Worm (Caenorhabditis elegans) whole organism, L4 larva: ENCODE results near the gene cec-1.
A peak's percentile ranks its signal among the peaks of the same experiment; 100 is the strongest.

ENCODE experiments used
- D1046.2 ChIP-seq: fragments of 200-800 bp; sonication (Bioruptor generic); IDR thresholded peaks from 2 replicates; pipeline ENCODE4 v1.3.6; 2022; ENCODE audit warnings: missing genetic modification characterization, missing compliant biosample characterization
- F10B5.3 ChIP-seq: sonication (generic microtip); optimal IDR thresholded peaks from 2 replicates; lab custom pipeline; 2016; ENCODE audit warnings: mild to moderate bottlenecking, missing genetic modification characterization, missing compliant biosample characterization
- F26F4.8 ChIP-seq: fragments of 200-800 bp; sonication (Bioruptor generic); conservative IDR thresholded peaks from 2 replicates; pipeline ENCODE4 v1.3.6; 2022; ENCODE audit warnings: missing genetic modification characterization, missing compliant biosample characterization
- F37D6.2 ChIP-seq: sonication (generic microtip); optimal IDR thresholded peaks from 2 replicates; lab custom pipeline; 2016; ENCODE audit warnings: mild to moderate bottlenecking, missing genetic modification characterization, missing compliant biosample characterization
- F44E2.7 ChIP-seq: fragments of 200-800 bp; sonication (Bioruptor generic); IDR thresholded peaks from 2 replicates; pipeline ENCODE4 v2.1.2; 2022; ENCODE audit warnings: missing genetic modification characterization, missing compliant biosample characterization
- Y48G9A.11 ChIP-seq: fragments of 200-800 bp; sonication (Bioruptor generic); IDR thresholded peaks from 2 replicates; pipeline ENCODE4 v1.3.6; 2022; ENCODE audit warnings: missing genetic modification reagents, missing genetic modification characterization, missing compliant biosample characterization
- Y75B8A.6 ChIP-seq: fragments of 200-800 bp; sonication (Bioruptor generic); IDR thresholded peaks from 2 replicates; pipeline ENCODE4 v1.3.6; 2022; ENCODE audit warnings: missing genetic modification reagents, missing genetic modification characterization, missing compliant biosample characterization
- aha-1 ChIP-seq: fragments of 150-350 bp; peaks from one replicate; lab custom pipeline; 2014; ENCODE audit warnings: missing biosample characterization, missing genetic modification characterization
- aly-2 ChIP-seq: sonication (generic microtip); optimal IDR thresholded peaks from 2 replicates; lab custom pipeline; 2018; ENCODE audit warnings: missing biosample characterization, missing genetic modification characterization
- arid-1 ChIP-seq: fragments of 200-800 bp; sonication (Bioruptor generic); conservative IDR thresholded peaks from 2 replicates; pipeline ENCODE4 v1.3.6; 2022; ENCODE audit warnings: missing genetic modification reagents, missing genetic modification characterization, missing compliant biosample characterization
- ceh-82 ChIP-seq: sonication (generic microtip); optimal IDR thresholded peaks from 2 replicates; lab custom pipeline; 2017; ENCODE audit warnings: missing biosample characterization, missing genetic modification characterization
- ctbp-1 ChIP-seq: fragments of 200-800 bp; sonication (Bioruptor generic); IDR thresholded peaks from 2 replicates; pipeline ENCODE4 v1.3.6; 2022; ENCODE audit warnings: missing genetic modification reagents, missing genetic modification characterization, missing compliant biosample characterization
- daf-12 ChIP-seq: fragments of 150-350 bp; optimal IDR thresholded peaks from 2 replicates; lab custom pipeline; 2014; ENCODE audit warnings: missing biosample characterization, missing genetic modification reagents, missing genetic modification characterization
- daf-8 ChIP-seq: fragments of 200-800 bp; sonication (Bioruptor generic); IDR thresholded peaks from 2 replicates; pipeline ENCODE4 v1.3.6; 2022; ENCODE audit warnings: missing genetic modification characterization, missing compliant biosample characterization
- dmd-8 ChIP-seq: fragments of 200-800 bp; sonication (Bioruptor generic); IDR thresholded peaks from 2 replicates; pipeline ENCODE4 v1.3.6; 2022; ENCODE audit warnings: missing genetic modification characterization, missing compliant biosample characterization
- egl-43 ChIP-seq: fragments of 200-800 bp; sonication (Bioruptor generic); IDR thresholded peaks from 2 replicates; pipeline ENCODE4 v1.3.6; 2022; ENCODE audit warnings: missing genetic modification reagents, missing genetic modification characterization, missing compliant biosample characterization
- hmg-1.1 ChIP-seq: fragments of 200-800 bp; sonication (Bioruptor generic); IDR thresholded peaks from 2 replicates; pipeline ENCODE4 v1.3.6; 2022; ENCODE audit warnings: missing genetic modification reagents, missing genetic modification characterization, missing compliant biosample characterization
- lim-7 ChIP-seq: fragments of 200-800 bp; sonication (Bioruptor generic); IDR thresholded peaks from 2 replicates; pipeline ENCODE4 v1.3.6; 2022; ENCODE audit warnings: missing genetic modification characterization, missing compliant biosample characterization
- lin-13 ChIP-seq: fragments of 150-350 bp; optimal IDR thresholded peaks from 2 replicates; lab custom pipeline; 2014; ENCODE audit warnings: missing biosample characterization, missing genetic modification reagents, missing genetic modification characterization
- lin-29 ChIP-seq: fragments of 200-800 bp; sonication (Bioruptor generic); IDR thresholded peaks from 2 replicates; pipeline ENCODE4 v1.3.6; 2022; ENCODE audit warnings: missing genetic modification reagents, missing genetic modification characterization, missing compliant biosample characterization
- lin-39 ChIP-seq: fragments of 150-350 bp; optimal IDR thresholded peaks from 2 replicates; lab custom pipeline; 2014; ENCODE audit warnings: missing biosample characterization, missing genetic modification reagents, missing genetic modification characterization
- lsy-2 ChIP-seq, 2 experiments: fragments of 150-350 bp in 1 of 2; sonication (generic microtip) in 1 of 2; optimal IDR thresholded peaks; 2 replicates each; lab custom pipeline; 2014 to 2017; ENCODE audit warnings: missing biosample characterization in 2 of 2, missing genetic modification characterization in 2 of 2
- madf-5 ChIP-seq, 2 experiments: fragments of 200-800 bp; sonication (Bioruptor generic); IDR thresholded peaks; 2 replicates each; pipeline ENCODE4 v1.3.6; 2022; ENCODE audit warnings: missing compliant biosample characterization in 2 of 2, missing genetic modification characterization in 2 of 2
- nhr-102 ChIP-seq: sonication (generic microtip); optimal IDR thresholded peaks from 2 replicates; lab custom pipeline; 2016; ENCODE audit warnings: mild to moderate bottlenecking, missing genetic modification characterization, moderate library complexity, missing compliant biosample characterization
- nhr-28 ChIP-seq: fragments of 150-350 bp; optimal IDR thresholded peaks from 2 replicates; lab custom pipeline; 2014; ENCODE audit warnings: missing biosample characterization, missing genetic modification characterization
- rbr-2 ChIP-seq: sonication (generic microtip); optimal IDR thresholded peaks from 2 replicates; lab custom pipeline; 2016; ENCODE audit warnings: missing genotype, missing genetic modification characterization, missing compliant biosample characterization
- sdz-12 ChIP-seq: fragments of 200-800 bp; sonication (Bioruptor generic); optimal IDR thresholded peaks from 2 replicates; lab custom pipeline; 2018; ENCODE audit warnings: mild to moderate bottlenecking, missing genetic modification characterization, missing compliant biosample characterization
- set-16 ChIP-seq: fragments of 200-800 bp; sonication (Bioruptor generic); IDR thresholded peaks from 2 replicates; pipeline ENCODE4 v1.3.6; 2022; ENCODE audit warnings: missing genetic modification reagents, missing genetic modification characterization, missing compliant biosample characterization
- skn-1 ChIP-seq: fragments of 150-350 bp; optimal IDR thresholded peaks from 2 replicates; lab custom pipeline; 2014; ENCODE audit warnings: missing biosample characterization, missing genetic modification characterization
- snpc-1.2 ChIP-seq: fragments of 200-800 bp; sonication (Bioruptor generic); IDR thresholded peaks from 2 replicates; pipeline ENCODE4 v1.3.6; 2022; ENCODE audit warnings: missing genetic modification reagents, missing genetic modification characterization, missing compliant biosample characterization
- spr-1 ChIP-seq: sonication (generic microtip); optimal IDR thresholded peaks from 2 replicates; lab custom pipeline; 2016; ENCODE audit warnings: mild to moderate bottlenecking, missing genetic modification characterization, missing compliant biosample characterization
- tra-1 ChIP-seq: fragments of 200-800 bp; sonication (Bioruptor generic); IDR thresholded peaks from 2 replicates; pipeline ENCODE4 v1.3.6; 2022; ENCODE audit warnings: missing genetic modification reagents, missing genetic modification characterization, missing compliant biosample characterization
- unc-39 ChIP-seq: sonication (generic microtip); optimal IDR thresholded peaks from 2 replicates; lab custom pipeline; 2017; ENCODE audit warnings: missing biosample characterization, missing genetic modification characterization
- unc-62 ChIP-seq, 3 experiments: fragments of 150-350 bp in 1 of 3; sonication (generic microtip); optimal IDR thresholded peaks in 2 of 3; peaks in 1 of 3; 1 replicate in 1 of 3; 2 replicates in 2 of 3; lab custom pipeline; 2014 to 2017; ENCODE audit warnings: missing biosample characterization in 3 of 3, missing genetic modification characterization in 3 of 3, missing genetic modification reagents in 3 of 3, missing genotype in 1 of 3
- vab-7 ChIP-seq: fragments of 200-800 bp; sonication (Bioruptor generic); IDR thresholded peaks from 2 replicates; pipeline ENCODE4 v1.3.6; 2022; ENCODE audit warnings: missing genetic modification reagents, missing genetic modification characterization, missing compliant biosample characterization
- zip-2 ChIP-seq: fragments of 150-350 bp; optimal IDR thresholded peaks from 2 replicates; lab custom pipeline; 2014; ENCODE audit warnings: missing biosample characterization, missing genetic modification characterization
- ztf-7 ChIP-seq: fragments of 150-350 bp; optimal IDR thresholded peaks from 2 replicates; lab custom pipeline; 2014; ENCODE audit warnings: missing biosample characterization, missing genetic modification characterization

cec-1 gene

DNA sequence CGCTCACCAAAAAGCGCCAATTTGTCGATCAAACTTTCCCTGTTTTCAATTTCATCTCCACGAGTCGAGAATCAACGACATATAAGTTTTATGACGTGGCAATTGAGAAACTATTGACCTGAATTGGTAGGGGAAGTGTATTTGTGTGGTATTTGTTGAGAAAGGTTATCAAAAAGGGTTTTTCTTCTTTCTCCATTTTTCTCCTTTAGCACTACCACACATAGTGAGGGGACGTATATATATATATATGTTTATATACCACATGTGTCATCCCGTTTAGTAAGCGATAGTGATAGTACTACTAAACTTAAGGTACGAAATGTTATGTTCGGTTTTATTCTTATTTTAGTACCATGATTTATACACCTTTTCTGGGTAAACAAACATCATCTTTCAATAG, 31.5 kb downstream of the cec-1 start:
- TF ChIP-seq aha-1 (tag; lab: Kevin White, UChicago) (peak; percentile 69), nhr-102 (tag; lab: Kevin White, UChicago) (no peak), lin-13 (no peak)

DNA sequence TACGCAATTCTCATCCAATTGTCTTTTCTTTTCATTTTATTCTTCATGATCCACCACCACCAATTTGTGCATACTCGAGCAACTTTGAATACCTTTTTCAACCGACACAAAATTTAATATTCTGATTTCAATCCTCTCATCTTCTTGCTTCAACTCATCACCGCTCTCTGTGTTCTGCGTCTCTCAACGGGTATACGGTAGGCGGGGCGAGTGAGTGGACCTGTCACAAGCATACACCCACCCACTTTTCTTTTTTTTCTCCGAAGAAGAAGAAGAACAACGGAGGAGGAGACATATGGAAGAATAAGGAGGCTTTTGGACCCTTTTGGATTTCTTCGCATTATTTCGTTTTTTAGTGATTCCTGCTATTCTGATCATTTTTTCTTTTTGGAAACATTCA, 35.3 kb downstream of the cec-1 start:
- TF ChIP-seq lin-29 (GFP tag; lab: Robert Waterston, UW) = no peak
- TF ChIP-seq lsy-2 (tag; optimal IDR thresholded peaks at IDR 0.05; lab: Kevin White, UChicago) = peak in 1 of 2 experiments; percentile 77
- TF ChIP-seq set-16 = no peak
- TF ChIP-seq F10B5.3 (tag; lab: Kevin White, UChicago) = no peak

ce11 chrIII:8466735-8467134, 40.6 kb downstream of the cec-1 start, which contains the start of gene mig-39:
mig-39 (plus strand) TSS chrIII:8467035.
- TF ChIP-seq sdz-12 (no peak), nhr-102 (tag; lab: Kevin White, UChicago) (no peak), dmd-8 (GFP tag; lab: Robert Waterston, UW) (no peak), D1046.2 (GFP tag; lab: Robert Waterston, UW) (no peak), ctbp-1 (GFP tag; lab: Robert Waterston, UW) (no peak), lin-39 (tag; lab: Kevin White, UChicago) (no peak), zip-2 (no peak), skn-1 (no peak), F37D6.2 (tag; lab: Kevin White, UChicago) (no peak), ztf-7 (no peak), aly-2 (tag; lab: Kevin White, UChicago) (no peak), spr-1 (no peak), daf-12 (no peak), arid-1 (GFP tag; lab: Robert Waterston, UW) (no peak)
- TF ChIP-seq, all 104 proteins: peak for 0

DNA sequence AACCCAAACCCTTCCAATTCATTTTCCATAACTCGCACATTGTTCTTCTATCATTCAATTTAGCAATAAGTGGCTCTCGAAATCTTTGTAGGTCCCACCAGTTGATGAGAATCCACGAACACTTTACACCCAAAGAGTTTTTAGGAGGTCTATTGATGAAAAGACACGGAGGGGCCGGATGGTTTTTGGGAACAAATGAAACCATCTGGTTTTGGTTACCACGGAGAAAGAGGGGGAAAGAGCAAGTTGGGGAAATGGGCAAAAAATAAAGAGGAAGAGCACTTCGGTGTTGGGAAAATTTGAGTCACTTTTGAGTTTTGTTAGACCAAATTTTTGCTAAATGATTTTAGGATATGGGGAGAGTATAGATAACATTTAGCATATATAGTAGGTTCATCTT, 41.4 kb downstream of the cec-1 start:
- peak; percentile 90 for TF ChIP-seq aha-1 (tag; lab: Kevin White, UChicago)
- TF ChIP-seq unc-62 (GFP tag; optimal IDR thresholded peaks at IDR 0.05 in 1 of 2; lab: Kevin White, UChicago) = peak in 1 of 2 experiments; percentile 81
- no peak for TF ChIP-seq unc-62 (tag; optimal IDR thresholded peaks at IDR 0.05; lab: Kevin White, UChicago)
- TF ChIP-seq hmg-1.1 = no peak
- no peak for TF ChIP-seq nhr-28
- TF ChIP-seq ceh-82 (tag; lab: Kevin White, UChicago) = no peak
- TF ChIP-seq Y75B8A.6 (GFP tag; lab: Robert Waterston, UW) = no peak
- TF ChIP-seq F10B5.3 (tag; lab: Kevin White, UChicago) = no peak
- TF ChIP-seq, all 104 proteins: peak for 2

DNA sequence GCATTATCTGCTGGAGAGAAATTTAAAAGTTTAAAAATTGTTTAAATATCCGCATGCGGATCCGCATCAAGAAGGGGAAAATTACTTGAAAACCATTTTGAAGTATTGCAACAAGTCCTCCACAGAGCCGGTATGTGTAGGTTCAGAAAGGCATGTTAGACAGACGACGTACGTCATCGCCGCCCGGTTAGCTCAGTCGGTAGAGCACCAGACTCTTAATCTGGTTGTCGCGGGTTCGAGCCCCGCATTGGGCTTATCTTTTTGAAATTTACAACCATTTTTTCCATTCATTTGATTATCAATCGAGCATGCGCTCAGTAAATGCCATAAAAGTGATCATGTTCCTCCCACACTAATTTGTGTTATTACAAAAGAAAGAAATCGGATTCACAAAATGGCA, 47.2 kb downstream of the cec-1 start:
- TF ChIP-seq hmg-1.1 (0 out of 2 replicates have a peak, but pooled peaks have one; percentile 18), F44E2.7 (GFP tag; lab: Robert Waterston, UW) (0 out of 2 replicates have a peak, but pooled peaks have one; percentile 53), egl-43 (GFP tag; lab: Robert Waterston, UW) (peak; percentile 79), dmd-8 (GFP tag; lab: Robert Waterston, UW) (peak; percentile 75), madf-5 (GFP tag; IDR thresholded peaks at IDR 0.05; lab: Robert Waterston, UW) (peak in 1 of 2 experiments; percentile 65; a peak in 1 of 4 replicates), Y48G9A.11 (peak; percentile 60; the same call in 1 of the 2 replicates), tra-1 (GFP tag; lab: Robert Waterston, UW) (no peak), vab-7 (GFP tag; lab: Robert Waterston, UW) (0 out of 2 replicates have a peak, but pooled peaks have one; percentile 32), daf-8 (GFP tag; lab: Robert Waterston, UW) (0 out of 2 replicates have a peak, but pooled peaks have one; percentile 43), lim-7 (GFP tag; lab: Robert Waterston, UW) (peak; percentile 73; the same call in 1 of the 2 replicates), arid-1 (GFP tag; lab: Robert Waterston, UW) (0 out of 2 replicates have a peak, but pooled peaks have one; percentile 32), snpc-1.2 (GFP tag; lab: Robert Waterston, UW) (peak; percentile 72), rbr-2 (tag; lab: Kevin White, UChicago) (no peak), F26F4.8 (GFP tag; lab: Robert Waterston, UW) (peak; percentile 69; the same call in 1 of the 2 replicates), unc-39 (no peak)
